Worm (Caenorhabditis elegans): Measurements from ENCODE around the gene dmsr-4.
A peak's percentile ranks its signal among the peaks of the same experiment; 100 is the strongest.

The dmsr-4 gene

DNA sequence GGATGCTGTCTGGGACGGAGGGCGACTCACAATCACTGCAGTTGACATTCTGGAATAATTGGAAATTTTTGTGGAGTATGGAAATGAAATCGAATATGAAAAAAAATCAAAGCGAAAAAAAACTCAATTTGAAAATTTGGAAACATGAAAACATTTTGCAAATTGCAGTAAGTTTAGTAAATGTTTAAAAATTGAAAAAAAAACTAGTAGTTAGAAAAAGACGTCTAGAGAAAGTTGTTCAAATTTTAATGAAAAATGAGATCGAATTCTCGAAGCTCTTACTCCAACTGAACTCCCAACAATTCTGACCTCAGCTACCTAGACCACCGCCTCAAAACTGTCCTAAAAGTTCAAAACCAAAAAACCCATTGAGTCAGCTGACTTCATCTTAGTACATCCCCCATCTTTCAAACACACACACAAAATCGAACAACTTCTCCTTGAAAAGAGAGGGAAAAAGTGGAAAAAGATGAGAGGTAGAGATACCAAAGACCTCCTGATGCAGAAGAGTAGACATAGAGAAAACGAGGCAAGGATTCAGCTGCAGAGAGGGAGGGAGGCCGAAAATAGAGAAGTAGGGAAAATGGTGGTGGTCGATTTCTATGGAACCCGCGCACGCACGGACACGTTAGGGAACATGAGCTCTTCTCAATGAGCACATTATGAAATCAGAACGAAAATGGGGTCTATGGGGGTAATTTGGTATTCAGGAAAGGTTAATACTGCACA lies 33.7 kb downstream of the dmsr-4 start, which contains the start of gene K01A2.10 (continued):
- TF ChIP-seq nhr-11 (tag; optimal IDR thresholded peaks at IDR 0.05) (no peak), nhr-25 (tag; optimal IDR thresholded peaks at IDR 0.05) (peak; percentile 26), egl-27 (tag; optimal IDR thresholded peaks at IDR 0.05) (peak; percentile 68)

DNA sequence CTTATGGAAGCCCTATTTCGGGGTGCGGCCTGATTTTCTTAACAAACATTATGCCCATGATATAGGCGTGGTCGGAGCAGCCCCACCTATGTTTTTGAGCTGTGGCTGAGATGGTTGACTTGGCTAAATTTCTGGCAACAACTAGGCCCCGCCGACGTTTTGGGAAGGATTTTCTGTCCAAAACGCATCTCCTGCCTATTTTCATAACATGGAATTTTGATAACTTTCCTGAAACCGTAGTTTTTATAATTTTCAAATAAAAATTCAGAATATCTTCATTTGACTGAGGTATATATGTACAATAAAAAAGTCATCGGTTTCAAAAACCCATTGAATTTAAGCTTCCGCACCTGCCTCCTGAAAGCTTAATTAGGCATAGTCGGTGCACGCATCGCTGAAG lies 35.7 kb downstream of the dmsr-4 start:
- TF ChIP-seq lin-13 (GFP tag; optimal IDR thresholded peaks at IDR 0.05) (no peak), mbf-1 (tag; optimal IDR thresholded peaks at IDR 0.05) (no peak), C34F6.9 (tag; optimal IDR thresholded peaks at IDR 0.05) (no peak), nhr-10 (tag; optimal IDR thresholded peaks at IDR 0.05) (no peak)

DNA sequence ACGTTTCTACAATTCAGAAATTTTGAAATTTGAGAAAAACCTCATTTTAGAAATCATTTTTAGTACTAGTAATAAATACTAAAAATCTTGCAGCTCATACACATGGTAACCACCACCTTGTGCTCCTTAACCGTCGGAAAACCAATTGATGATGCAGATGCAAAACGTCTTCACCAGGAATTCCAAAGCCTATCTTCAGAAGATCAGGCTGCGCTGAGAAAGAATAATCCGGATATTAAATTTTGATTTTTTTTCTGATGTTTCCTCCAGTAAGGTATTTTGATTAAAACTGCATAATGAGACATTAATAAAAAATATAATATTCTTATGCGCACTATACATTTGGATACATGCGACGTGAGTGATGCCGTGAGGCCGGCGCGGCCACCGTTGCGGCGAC lies 36.1 kb downstream of the dmsr-4 start:
- TF ChIP-seq fos-1 (tag; optimal IDR thresholded peaks at IDR 0.05) (no peak), ZK546.5 (tag; optimal IDR thresholded peaks at IDR 0.05) (no peak), nhr-77 (tag; optimal IDR thresholded peaks at IDR 0.05) (no peak), nhr-23 (tag; optimal IDR thresholded peaks at IDR 0.05) (no peak), mdl-1 (tag; optimal IDR thresholded peaks at IDR 0.05) (no peak), crh-2 (tag; optimal IDR thresholded peaks at IDR 0.05) (no peak), ztf-4 (tag; optimal IDR thresholded peaks at IDR 0.05) (no peak), unc-62 (GFP tag; optimal IDR thresholded peaks at IDR 0.05) (no peak), lin-13 (GFP tag; optimal IDR thresholded peaks at IDR 0.05) (no peak), gmeb-1 (tag; optimal IDR thresholded peaks at IDR 0.05) (no peak), lsy-2 (tag; optimal IDR thresholded peaks at IDR 0.05) (no peak), nhr-10 (tag; optimal IDR thresholded peaks at IDR 0.05) (no peak), ceh-16 (tag; optimal IDR thresholded peaks at IDR 0.05) (no peak), nhr-25 (tag; optimal IDR thresholded peaks at IDR 0.05) (no peak), peb-1 (tag; optimal IDR thresholded peaks at IDR 0.05) (no peak), sem-4 (tag; optimal IDR thresholded peaks at IDR 0.05) (no peak), unc-39 (tag; optimal IDR thresholded peaks at IDR 0.05) (no peak), zag-1 (tag; optimal IDR thresholded peaks at IDR 0.05) (no peak)

DNA sequence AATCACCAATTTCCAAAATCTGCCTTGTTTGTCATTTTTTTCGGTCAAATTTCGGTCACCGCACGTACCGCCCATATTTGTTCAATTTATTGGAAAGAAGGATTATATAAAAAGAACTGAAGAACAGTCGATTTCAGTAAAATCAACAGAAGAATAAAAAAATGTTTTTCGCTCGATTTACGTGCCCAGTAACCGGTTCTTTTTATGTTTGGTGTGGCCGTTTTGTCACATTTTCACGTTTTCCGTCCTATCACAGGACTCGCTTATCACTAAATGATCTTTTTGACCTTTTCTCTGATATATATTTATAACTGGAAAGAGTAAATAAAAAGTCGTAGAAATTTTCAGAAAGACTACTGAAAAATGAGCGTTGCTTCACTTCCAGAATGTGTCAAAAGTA lies 37.4 kb downstream of the dmsr-4 start, which contains the start of gene far-7:
Gene far-7, plus strand, starts transcription at position 331 of the 400 bp plus-strand sequence.
- no peak for TF ChIP-seq Y55F3AM.14 (GFP tag; optimal IDR thresholded peaks at IDR 0.05)
- peak; percentile 74 for TF ChIP-seq ama-1 (optimal IDR thresholded peaks at IDR 0.05)
- peak; percentile 1 for TF ChIP-seq gmeb-1 (tag; optimal IDR thresholded peaks at IDR 0.05)

DNA sequence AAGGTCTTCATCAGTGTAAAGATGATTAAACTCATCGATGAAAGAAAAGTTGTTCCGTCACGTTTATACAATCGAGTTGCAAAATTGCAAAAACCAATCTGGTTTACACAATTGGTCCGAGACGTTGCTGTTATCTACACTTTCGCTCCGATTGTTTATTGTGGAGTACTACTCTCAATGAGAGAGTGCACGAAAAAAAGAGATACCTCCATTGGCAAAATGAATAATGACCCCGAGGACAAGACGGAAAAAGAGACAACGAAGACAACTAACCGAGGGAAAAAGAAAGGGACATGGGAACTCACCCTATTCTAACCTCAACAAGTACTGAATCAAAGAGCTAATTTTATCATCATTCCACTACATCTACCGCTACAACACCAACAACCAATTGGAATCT lies 43.3 kb downstream of the dmsr-4 start:
- TF ChIP-seq sma-9 (GFP tag; optimal IDR thresholded peaks at IDR 0.05), result peak; percentile 1
- TF ChIP-seq sma-9 (tag; optimal IDR thresholded peaks at IDR 0.05), result no peak
- no peak for TF ChIP-seq snpc-4 (tag; optimal IDR thresholded peaks at IDR 0.05)
- no peak for TF ChIP-seq skn-1 (tag; optimal IDR thresholded peaks at IDR 0.05)
- no peak for TF ChIP-seq zag-1 (tag; optimal IDR thresholded peaks at IDR 0.05)
- no peak for TF ChIP-seq mab-5 (tag; optimal IDR thresholded peaks at IDR 0.05)
- TF ChIP-seq nhr-23 (tag; optimal IDR thresholded peaks at IDR 0.05), result no peak
- TF ChIP-seq Y55F3AM.14 (GFP tag; optimal IDR thresholded peaks at IDR 0.05), result no peak
- TF ChIP-seq crh-2 (tag; optimal IDR thresholded peaks at IDR 0.05), result no peak
- no peak for TF ChIP-seq lin-11 (tag; optimal IDR thresholded peaks at IDR 0.05)
- TF ChIP-seq gmeb-1 (tag; optimal IDR thresholded peaks at IDR 0.05), result no peak
- TF ChIP-seq nhr-10 (tag; optimal IDR thresholded peaks at IDR 0.05), result no peak
- TF ChIP-seq nhr-237 (tag; optimal IDR thresholded peaks at IDR 0.05), result no peak
- TF ChIP-seq unc-62 (GFP tag; optimal IDR thresholded peaks at IDR 0.05), result no peak
- no peak for TF ChIP-seq ceh-82 (tag; optimal IDR thresholded peaks at IDR 0.05)
- TF ChIP-seq nhr-129 (tag; optimal IDR thresholded peaks at IDR 0.05), result peak; percentile 32
- TF ChIP-seq sma-3 (GFP tag; optimal IDR thresholded peaks at IDR 0.05), result no peak
- TF ChIP-seq ceh-16 (tag; optimal IDR thresholded peaks at IDR 0.05), result peak; percentile 12
- no peak for TF ChIP-seq dmd-4 (tag; optimal IDR thresholded peaks at IDR 0.05)
- no peak for TF ChIP-seq alr-1 (tag; optimal IDR thresholded peaks at IDR 0.05)
- TF ChIP-seq unc-39 (tag; optimal IDR thresholded peaks at IDR 0.05), result no peak
- no peak for TF ChIP-seq C34F6.9 (tag; optimal IDR thresholded peaks at IDR 0.05)
- no peak for TF ChIP-seq nhr-21 (tag; optimal IDR thresholded peaks at IDR 0.05)
